Fruit fly (Drosophila melanogaster): ENCODE data around the gene CG10472.

The CG10472 gene

dm6 chr3L:6059062-6059708 lies 3.5 kb downstream of the CG10472 start, which contains the start of gene CG6592 (continued):
- TF ChIP-seq CG11093 (GFP tag; IDR thresholded peaks at IDR 0.05) (no peak), hth (optimal IDR thresholded peaks at IDR 0.05) (no peak), HmgD (GFP tag; optimal IDR thresholded peaks at IDR 0.05) (peak; percentile 48), CG8765 (GFP tag; IDR thresholded peaks at IDR 0.05) (peak; percentile 62; the same call in 1 of the 2 replicates), CG9817 (tag; optimal IDR thresholded peaks at IDR 0.05) (peak; percentile 12), CG9437 (GFP tag; optimal IDR thresholded peaks at IDR 0.05) (no peak), Aef1 (GFP tag; IDR thresholded peaks at IDR 0.05) (no peak), lmd (GFP tag; IDR thresholded peaks at IDR 0.05) (no peak; the same call in 1 of the 2 replicates), bowl (GFP tag; IDR thresholded peaks at IDR 0.05) (no peak), CrebB (tag; optimal IDR thresholded peaks at IDR 0.05) (no peak), repo (GFP tag; optimal IDR thresholded peaks at IDR 0.05) (no peak), wdn (GFP tag; IDR thresholded peaks at IDR 0.05) (no peak), CG10147 (GFP tag; optimal IDR thresholded peaks at IDR 0.05) (no peak), CG4617 (GFP tag; optimal IDR thresholded peaks at IDR 0.05; ENCODE audit: borderline replicate concordance) (peak; percentile 36), Mrtf (GFP tag; IDR thresholded peaks at IDR 0.05) (no peak), CG34376 (GFP tag; optimal IDR thresholded peaks at IDR 0.05) (no peak), CG17186 (GFP tag; optimal IDR thresholded peaks at IDR 0.05) (no peak), Atf6 (GFP tag; IDR thresholded peaks at IDR 0.05) (no peak), da (GFP tag; optimal IDR thresholded peaks at IDR 0.05) (no peak), dm (GFP tag; optimal IDR thresholded peaks at IDR 0.05) (peak; percentile 28), peb (GFP tag; IDR thresholded peaks at IDR 0.05) (no peak), Optix (GFP tag; IDR thresholded peaks at IDR 0.05) (0 out of 3 replicates have a peak, but pooled peaks have one; percentile 28), Mad (GFP tag; optimal IDR thresholded peaks at IDR 0.05) (peak; percentile 45), gsb (GFP tag; IDR thresholded peaks at IDR 0.05) (no peak), psq (GFP tag; optimal IDR thresholded peaks at IDR 0.05) (no peak), CG2889 (GFP tag; IDR thresholded peaks at IDR 0.05) (no peak), CG1233 (GFP tag; optimal IDR thresholded peaks at IDR 0.05) (peak; percentile 64), luna (GFP tag; optimal IDR thresholded peaks at IDR 0.05) (no peak), zfh2 (GFP tag; optimal IDR thresholded peaks at IDR 0.05) (no peak), CG3726 (GFP tag; IDR thresholded peaks at IDR 0.05) (no peak), CG12236 (GFP tag; optimal IDR thresholded peaks at IDR 0.05) (peak; percentile 44), CG10654 (GFP tag; optimal IDR thresholded peaks at IDR 0.05) (no peak), Sry-β (GFP tag; optimal IDR thresholded peaks at IDR 0.05) (no peak), YL-1 (GFP tag; optimal IDR thresholded peaks at IDR 0.05) (peak; percentile 34), crp (GFP tag; optimal IDR thresholded peaks at IDR 0.05) (peak in 1 of 2 experiments; percentile 57), Meics (GFP tag; optimal IDR thresholded peaks at IDR 0.05) (no peak), stc (GFP tag; IDR thresholded peaks at IDR 0.05) (no peak), CG2712 (tag; optimal IDR thresholded peaks at IDR 0.05) (no peak), CG13775 (GFP tag; optimal IDR thresholded peaks at IDR 0.05) (peak; percentile 68), sd (tag; optimal IDR thresholded peaks at IDR 0.05) (no peak), CG13287 (GFP tag; IDR thresholded peaks at IDR 0.05; ENCODE audit: partially characterized antibody) (no peak), CG7745 (tag; optimal IDR thresholded peaks at IDR 0.05) (no peak), PHDP (tag; optimal IDR thresholded peaks at IDR 0.05) (no peak), CG10267 (tag; optimal IDR thresholded peaks at IDR 0.05) (no peak), Side (GFP tag; optimal IDR thresholded peaks at IDR 0.05) (no peak), CG6791 (GFP tag; IDR thresholded peaks at IDR 0.05; ENCODE audit: partially characterized antibody) (no peak), h (optimal IDR thresholded peaks at IDR 0.05) (no peak), Neu2 (GFP tag; optimal IDR thresholded peaks at IDR 0.05; ENCODE audit: borderline replicate concordance) (peak; percentile 55), Hand (GFP tag; optimal IDR thresholded peaks at IDR 0.05) (no peak), cas (GFP tag; IDR thresholded peaks at IDR 0.05) (no peak), twi (tag; optimal IDR thresholded peaks at IDR 0.05) (no peak)

All from whole organism, embryonic.